Worm (Caenorhabditis elegans): Measurements from ENCODE around the gene srt-48.

Gene srt-48

ce11 chrIV:15051045-15051444, 17.7 kb downstream of the srt-48 start:
- TF ChIP-seq ztf-7 (tag; optimal IDR thresholded peaks at IDR 0.05): no peak
- no peak for TF ChIP-seq nhr-10 (tag; optimal IDR thresholded peaks at IDR 0.05)
- no peak for TF ChIP-seq Y5F2A.4 (GFP tag; optimal IDR thresholded peaks at IDR 0.05)
- TF ChIP-seq zip-11 (GFP tag; IDR thresholded peaks at IDR 0.05): no peak
- no peak for TF ChIP-seq daf-12 (tag; optimal IDR thresholded peaks at IDR 0.05)
- no peak for TF ChIP-seq F44E2.7 (GFP tag; IDR thresholded peaks at IDR 0.05)
- TF ChIP-seq F49E8.2 (tag; optimal IDR thresholded peaks at IDR 0.05; ENCODE audit: borderline replicate concordance): no peak
- TF ChIP-seq fkh-10 (GFP tag; optimal IDR thresholded peaks at IDR 0.05): no peak
- no peak for TF ChIP-seq daf-19 (GFP tag; conservative IDR thresholded peaks at IDR 0.05)
- TF ChIP-seq skn-1 (tag; optimal IDR thresholded peaks at IDR 0.05): no peak

ce11 chrIV:15049288-15050094, 19.2 kb downstream of the srt-48 start:
- no peak for TF ChIP-seq fos-1 (tag; optimal IDR thresholded peaks at IDR 0.05)
- TF ChIP-seq daf-8 (GFP tag; IDR thresholded peaks at IDR 0.05): no peak
- TF ChIP-seq dve-1 (tag; optimal IDR thresholded peaks at IDR 0.05; ENCODE audit: insufficient read depth): no peak
- no peak for TF ChIP-seq tra-1 (GFP tag; IDR thresholded peaks at IDR 0.05)
- no peak for TF ChIP-seq F26F4.8 (GFP tag; conservative IDR thresholded peaks at IDR 0.05)
- TF ChIP-seq ceh-62 (tag; optimal IDR thresholded peaks at IDR 0.05): no peak
- no peak for TF ChIP-seq arid-1 (GFP tag; conservative IDR thresholded peaks at IDR 0.05)
- peak; percentile 1 for TF ChIP-seq unc-130 (GFP tag; optimal IDR thresholded peaks at IDR 0.05)
- no peak for TF ChIP-seq Y48G9A.11 (GFP tag; IDR thresholded peaks at IDR 0.05)
- peak; percentile 6 for TF ChIP-seq duxl-1 (tag; optimal IDR thresholded peaks at IDR 0.05; ENCODE audit: poor library complexity)
- TF ChIP-seq unc-62 (GFP tag; optimal IDR thresholded peaks at IDR 0.05 in 1 of 2): no peak
- no peak for TF ChIP-seq unc-62 (tag; optimal IDR thresholded peaks at IDR 0.05)
- TF ChIP-seq hlh-11 (tag; optimal IDR thresholded peaks at IDR 0.05): peak; percentile 5
- peak; percentile 92 for TF ChIP-seq aly-2 (tag; optimal IDR thresholded peaks at IDR 0.05)
- TF ChIP-seq jun-1 (tag; optimal IDR thresholded peaks at IDR 0.05): peak; percentile 29
- no peak for TF ChIP-seq zfp-2 (tag; optimal IDR thresholded peaks at IDR 0.05)
- TF ChIP-seq ces-1 (GFP tag; optimal IDR thresholded peaks at IDR 0.05): no peak
- peak; percentile 42 for TF ChIP-seq lin-38 (GFP tag; IDR thresholded peaks at IDR 0.05)
- no peak for TF ChIP-seq dmd-6 (GFP tag; IDR thresholded peaks at IDR 0.05)
- no peak for TF ChIP-seq ceh-44 (GFP tag; IDR thresholded peaks at IDR 0.05)
- no peak for TF ChIP-seq set-16 (GFP tag; IDR thresholded peaks at IDR 0.05)
- TF ChIP-seq ceh-28 (tag; optimal IDR thresholded peaks at IDR 0.05): no peak
- TF ChIP-seq nhr-41 (GFP tag; IDR thresholded peaks at IDR 0.05): no peak
- peak; percentile 9 for TF ChIP-seq sdz-12 (GFP tag; optimal IDR thresholded peaks at IDR 0.05)
- 0 out of 2 replicates have a peak, but pooled peaks have one; percentile 7 for TF ChIP-seq lim-7 (GFP tag; IDR thresholded peaks at IDR 0.05)
- TF ChIP-seq dmd-8 (GFP tag; IDR thresholded peaks at IDR 0.05): no peak
- TF ChIP-seq php-3 (GFP tag; IDR thresholded peaks at IDR 0.05): no peak
- TF ChIP-seq nhr-48 (tag; optimal IDR thresholded peaks at IDR 0.05): no peak
- no peak for TF ChIP-seq nhr-111 (GFP tag; optimal IDR thresholded peaks at IDR 0.05)
- TF ChIP-seq snpc-1.2 (GFP tag; IDR thresholded peaks at IDR 0.05): 0 out of 2 replicates have a peak, but pooled peaks have one; percentile 32
- 0 out of 2 replicates have a peak, but pooled peaks have one; percentile 48 for TF ChIP-seq tag-97 (GFP tag; IDR thresholded peaks at IDR 0.05)
- no peak for TF ChIP-seq rbr-2 (tag; optimal IDR thresholded peaks at IDR 0.05)
- 0 out of 4 replicates have a peak, but pooled peaks of 1 of the 2 experiments have one; percentile 45 for TF ChIP-seq madf-5 (GFP tag; IDR thresholded peaks at IDR 0.05)
- TF ChIP-seq lsy-2 (tag; optimal IDR thresholded peaks at IDR 0.05): no peak
- no peak for TF ChIP-seq madf-9 (GFP tag; conservative IDR thresholded peaks at IDR 0.05)
- no peak for TF ChIP-seq daf-19 (GFP tag; conservative IDR thresholded peaks at IDR 0.05)
- no peak for TF ChIP-seq unc-39 (tag; optimal IDR thresholded peaks at IDR 0.05)
- 0 out of 2 replicates have a peak, but pooled peaks have one; percentile 25 for TF ChIP-seq T26A8.4 (GFP tag; IDR thresholded peaks at IDR 0.05)
- TF ChIP-seq mes-2 (tag; optimal IDR thresholded peaks at IDR 0.05; ENCODE audit: poor library complexity, severe bottlenecking): peak; percentile 30
- no peak for TF ChIP-seq mxl-2 (GFP tag; conservative IDR thresholded peaks at IDR 0.05)

Measured in whole organism, L4 larva.